Worm (Caenorhabditis elegans) whole organism, L3 larva: ENCODE results near the gene gst-12.

Source experiments
- ZK546.5 ChIP-seq: sonication (generic microtip); optimal IDR thresholded peaks from 2 replicates; lab custom pipeline; 2017; ENCODE audit warnings: missing biosample characterization, missing genetic modification characterization
- aly-2 ChIP-seq: fragments of 150-350 bp; optimal IDR thresholded peaks from 2 replicates; lab custom pipeline; 2014; ENCODE audit warnings: missing biosample characterization, missing genetic modification characterization
- ama-1 ChIP-seq: fragments of 150-350 bp; optimal IDR thresholded peaks from 2 replicates; lab custom pipeline; 2018
- ceh-16 ChIP-seq: sonication (generic microtip); optimal IDR thresholded peaks from 2 replicates; lab custom pipeline; 2017; ENCODE audit warnings: missing biosample characterization, missing genetic modification characterization
- ceh-28 ChIP-seq: fragments of 150-350 bp; optimal IDR thresholded peaks from 2 replicates; lab custom pipeline; 2014; ENCODE audit warnings: missing biosample characterization, missing genetic modification reagents, missing genetic modification characterization
- ceh-82 ChIP-seq: fragments of 150-350 bp; optimal IDR thresholded peaks from 2 replicates; lab custom pipeline; 2014; ENCODE audit warnings: missing biosample characterization, missing genetic modification characterization
- ceh-9 ChIP-seq: sonication (generic microtip); optimal IDR thresholded peaks from 2 replicates; lab custom pipeline; 2018; ENCODE audit warnings: missing biosample characterization, missing genetic modification characterization
- egl-27 ChIP-seq: sonication (generic microtip); optimal IDR thresholded peaks from 4 replicates; lab custom pipeline; 2017; ENCODE audit warnings: missing biosample characterization, missing genetic modification reagents, missing genetic modification characterization
- egl-5 ChIP-seq: fragments of 150-350 bp; optimal IDR thresholded peaks from 2 replicates; lab custom pipeline; 2017; ENCODE audit warnings: missing biosample characterization, missing genetic modification reagents, missing genetic modification characterization, inconsistent platforms
- elt-2 ChIP-seq: sonication (generic microtip); optimal IDR thresholded peaks from 2 replicates; lab custom pipeline; 2016; ENCODE audit warnings: missing genetic modification reagents, mild to moderate bottlenecking, missing genetic modification characterization, missing compliant biosample characterization
- elt-3 ChIP-seq, 3 experiments: fragments of 150-350 bp in 1 of 3; sonication (generic microtip) in 2 of 3; optimal IDR thresholded peaks; 2 replicates in 2 of 3; 4 replicates in 1 of 3; lab custom pipeline; 2014 to 2017; ENCODE audit warnings: missing biosample characterization in 3 of 3, missing genetic modification characterization in 3 of 3
- eor-1 ChIP-seq, 2 experiments: fragments of 150-350 bp; optimal IDR thresholded peaks; 2 replicates each; lab custom pipeline; 2014 to 2018; ENCODE audit warnings: missing biosample characterization in 2 of 2, missing genetic modification characterization in 2 of 2
- jun-1 ChIP-seq: fragments of 150-350 bp; optimal IDR thresholded peaks from 2 replicates; lab custom pipeline; 2014; ENCODE audit warnings: missing biosample characterization, missing genetic modification reagents, missing genetic modification characterization
- lin-15B ChIP-seq: fragments of 150-350 bp; optimal IDR thresholded peaks from 2 replicates; lab custom pipeline; 2014; ENCODE audit warnings: missing biosample characterization, missing genetic modification characterization
- lsy-12 ChIP-seq: sonication (generic microtip); optimal IDR thresholded peaks from 2 replicates; lab custom pipeline; 2016; ENCODE audit warnings: mild to moderate bottlenecking, missing genetic modification characterization, missing compliant biosample characterization
- mdl-1 ChIP-seq: fragments of 150-350 bp; optimal IDR thresholded peaks from 2 replicates; lab custom pipeline; 2014; ENCODE audit warnings: missing biosample characterization, missing genetic modification characterization
- nfya-1 ChIP-seq: sonication (generic microtip); optimal IDR thresholded peaks from 2 replicates; lab custom pipeline; 2017; ENCODE audit warnings: missing genetic modification characterization, mild to moderate bottlenecking, missing compliant biosample characterization, antibody characterized with exemption, moderate library complexity; ENCODE audit not compliant: insufficient read depth
- nhr-11 ChIP-seq: fragments of 150-350 bp; optimal IDR thresholded peaks from 2 replicates; lab custom pipeline; 2014; ENCODE audit warnings: missing biosample characterization, missing genetic modification characterization
- nhr-23 ChIP-seq: fragments of 150-350 bp; optimal IDR thresholded peaks from 2 replicates; lab custom pipeline; 2014; ENCODE audit warnings: missing biosample characterization, missing genetic modification reagents, missing genetic modification characterization
- nhr-25 ChIP-seq: sonication (generic microtip); optimal IDR thresholded peaks from 2 replicates; lab custom pipeline; 2017; ENCODE audit warnings: missing biosample characterization, missing genetic modification characterization
- nhr-67 ChIP-seq: fragments of 150-350 bp; optimal IDR thresholded peaks from 2 replicates; lab custom pipeline; 2014; ENCODE audit warnings: missing biosample characterization, missing genetic modification characterization
- nhr-76 ChIP-seq: fragments of 150-350 bp; sonication (generic microtip); optimal IDR thresholded peaks from 5 replicates; lab custom pipeline; 2014; ENCODE audit warnings: missing biosample characterization, missing genetic modification characterization
- pha-4 ChIP-seq: fragments of 150-350 bp; optimal IDR thresholded peaks from 2 replicates; lab custom pipeline; 2014; ENCODE audit warnings: missing biosample characterization, missing genetic modification reagents, missing genetic modification characterization
- skn-1 ChIP-seq: fragments of 150-350 bp; optimal IDR thresholded peaks from 2 replicates; lab custom pipeline; 2014; ENCODE audit warnings: missing biosample characterization, missing genetic modification characterization
- snpc-4 ChIP-seq: fragments of 150-350 bp; optimal IDR thresholded peaks from 2 replicates; lab custom pipeline; 2014; ENCODE audit warnings: missing biosample characterization, missing genetic modification characterization
- unc-39 ChIP-seq: sonication (generic microtip); optimal IDR thresholded peaks from 4 replicates; lab custom pipeline; 2017; ENCODE audit warnings: missing biosample characterization, missing genetic modification characterization
- zag-1 ChIP-seq: fragments of 150-350 bp; optimal IDR thresholded peaks from 2 replicates; lab custom pipeline; 2014; ENCODE audit warnings: missing biosample characterization, missing genetic modification characterization
- ztf-11 ChIP-seq: fragments of 150-350 bp; optimal IDR thresholded peaks from 2 replicates; lab custom pipeline; 2014; ENCODE audit warnings: missing biosample characterization, missing genetic modification characterization
- ztf-4 ChIP-seq: fragments of 150-350 bp; optimal IDR thresholded peaks from 2 replicates; lab custom pipeline; 2014; ENCODE audit warnings: missing biosample characterization, missing genetic modification characterization

gst-12 gene

DNA sequence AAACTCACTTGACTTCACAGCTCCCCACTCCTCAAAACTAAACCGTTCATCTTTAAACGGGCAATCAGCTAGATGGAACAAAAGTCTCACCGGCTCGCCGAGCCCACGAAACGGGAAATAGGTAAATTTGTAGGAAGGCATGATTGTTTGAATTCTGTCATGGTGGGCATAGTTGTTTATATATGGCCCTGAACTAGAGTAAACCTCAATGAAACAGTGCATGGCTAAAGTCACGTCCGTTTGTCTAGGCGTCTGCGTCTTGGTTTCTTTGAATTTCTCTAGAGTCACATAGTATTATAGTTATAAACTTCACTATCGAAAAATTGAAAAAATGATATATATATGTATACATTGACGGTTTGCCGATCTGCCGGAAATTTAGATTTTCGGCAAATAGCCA lies 9.1 kb upstream of the gst-12 start, which contains the start of gene gst-19:
TSS of gene gst-19 (minus strand) at position 145 of the 400 bp plus-strand sequence.
- TF ChIP-seq pha-4 (tag; lab: Kevin White, UChicago) (peak; percentile 19), elt-3 (tag; optimal IDR thresholded peaks at IDR 0.05; lab: Kevin White, UChicago) (no peak)

DNA sequence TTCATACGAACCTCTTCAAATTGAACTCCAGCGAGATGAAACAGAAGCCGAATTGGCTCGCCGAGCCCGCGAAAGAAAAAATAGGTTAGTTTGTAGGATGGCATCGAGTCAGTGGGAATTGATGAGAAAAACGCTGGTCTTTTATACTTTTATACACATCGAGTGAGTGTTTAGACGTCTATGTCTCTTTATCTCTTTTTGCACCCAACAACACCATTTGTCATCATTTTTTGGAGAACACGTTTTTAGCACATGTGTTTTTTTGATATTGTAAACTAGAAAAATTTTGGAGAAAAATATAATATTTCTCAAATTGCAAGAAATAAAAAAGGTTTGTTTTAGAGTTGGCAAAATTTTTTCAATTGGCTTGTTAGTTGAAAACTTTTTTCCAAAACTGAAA lies 6.5 kb upstream of the gst-12 start, which contains the start of gene gst-16:
TSS of gene gst-16 (minus strand) at position 111 of the 400 bp plus-strand sequence.
- TF ChIP-seq snpc-4 (tag; lab: Kevin White, UChicago) (no peak), elt-2 (tag; lab: Kevin White, UChicago) (no peak), nhr-11 (tag; lab: Kevin White, UChicago) (no peak), skn-1 (tag; lab: Kevin White, UChicago) (peak; percentile 93)

DNA sequence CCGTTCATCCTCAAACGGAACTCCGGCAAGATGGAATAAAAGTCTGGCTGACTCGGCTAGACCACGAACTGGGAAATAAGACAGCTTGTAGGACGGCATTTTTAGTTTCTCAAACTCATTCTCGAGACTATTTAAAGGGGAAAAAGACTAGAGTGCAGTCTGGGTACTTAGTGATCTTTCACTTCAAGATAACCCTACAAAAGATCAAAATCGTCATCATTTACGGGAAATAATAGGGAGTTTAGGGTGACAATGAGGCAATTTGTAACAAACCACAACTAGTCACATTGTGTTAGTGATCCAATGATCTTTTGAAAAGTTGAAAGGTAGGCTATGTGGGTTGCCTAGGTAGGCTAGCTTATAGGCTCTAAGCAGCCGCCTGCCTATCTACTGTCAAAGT lies 1.9 kb downstream of the gst-12 start, which contains the start of gene gst-14:
TSS of gene gst-14 (minus strand) at position 101 of the 400 bp plus-strand sequence.
- TF ChIP-seq nhr-25 (tag; lab: Kevin White, UChicago) (no peak), jun-1 (tag; lab: Kevin White, UChicago) (no peak), lsy-12 (no peak), zag-1 (tag; lab: Kevin White, UChicago) (no peak), ztf-11 (tag; lab: Kevin White, UChicago) (no peak), ztf-4 (tag; lab: Kevin White, UChicago) (no peak), nhr-67 (tag; lab: Kevin White, UChicago) (no peak), aly-2 (tag; lab: Kevin White, UChicago) (no peak), ama-1 (no peak), ceh-16 (no peak), nfya-1 (tag; lab: Kevin White, UChicago) (no peak), elt-2 (tag; lab: Kevin White, UChicago) (no peak), ceh-9 (tag; lab: Kevin White, UChicago) (no peak), pha-4 (tag; lab: Kevin White, UChicago) (no peak), ZK546.5 (no peak), mdl-1 (tag; lab: Kevin White, UChicago) (no peak), lin-15B (tag; lab: Kevin White, UChicago) (no peak), egl-5 (tag; lab: Kevin White, UChicago) (no peak), nhr-23 (tag; lab: Kevin White, UChicago) (no peak), ceh-28 (tag; lab: Kevin White, UChicago) (no peak)

DNA sequence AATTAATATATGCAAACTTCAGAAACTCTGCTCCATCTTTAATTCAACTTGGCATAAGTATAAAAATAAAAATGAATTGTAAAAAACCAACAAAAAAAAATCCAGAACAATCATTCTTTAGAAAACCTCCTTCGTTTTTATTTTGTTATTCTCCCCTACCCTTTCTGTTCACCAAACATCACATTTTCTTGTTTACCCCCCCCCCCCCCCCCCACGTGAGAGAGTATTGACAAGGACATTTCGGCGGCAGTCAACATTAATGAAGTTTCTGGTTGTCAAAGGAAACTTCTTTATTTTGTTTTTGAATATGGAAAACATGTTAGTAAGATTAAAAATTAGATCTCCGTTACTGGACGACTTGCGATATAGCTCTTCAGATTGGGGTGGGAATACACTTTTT lies 3.3 kb downstream of the gst-12 start:
- TF ChIP-seq nhr-67 (tag; lab: Kevin White, UChicago) = no peak
- no peak for TF ChIP-seq ztf-11 (tag; lab: Kevin White, UChicago)
- TF ChIP-seq eor-1 (tag; optimal IDR thresholded peaks at IDR 0.05; lab: Kevin White, UChicago) = no peak
- no peak for TF ChIP-seq nhr-11 (tag; lab: Kevin White, UChicago)
- TF ChIP-seq pha-4 (tag; lab: Kevin White, UChicago) = peak; percentile 72
- TF ChIP-seq elt-3 (tag; optimal IDR thresholded peaks at IDR 0.05; lab: Kevin White, UChicago) = no peak
- TF ChIP-seq, all 47 proteins: peak for 1

DNA sequence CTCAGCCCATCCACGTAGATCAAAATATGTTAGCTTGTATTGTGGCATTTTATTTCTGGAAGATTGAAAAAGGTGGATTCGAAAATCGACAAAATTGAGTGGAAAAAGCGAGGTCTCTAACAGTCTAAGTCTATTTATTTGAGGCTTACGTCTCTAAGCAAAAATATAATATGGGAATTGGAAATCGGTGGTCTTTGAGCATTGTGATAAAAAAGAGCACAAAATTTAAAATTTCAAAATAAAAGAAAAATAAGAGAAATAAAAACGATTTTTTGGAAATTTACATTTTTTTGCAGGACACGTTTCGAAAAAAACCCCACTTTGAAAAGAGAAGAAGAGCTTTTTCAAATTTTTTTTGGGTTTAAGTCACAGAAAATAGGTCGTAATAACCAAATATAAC lies 4.8 kb downstream of the gst-12 start, which contains the start of gene gst-15:
TSS of gene gst-15 (minus strand) at position 101 of the 400 bp plus-strand sequence.
- TF ChIP-seq nfya-1 (tag; lab: Kevin White, UChicago) = no peak
- no peak for TF ChIP-seq mdl-1 (tag; lab: Kevin White, UChicago)
- TF ChIP-seq ZK546.5 = no peak
- TF ChIP-seq ceh-82 = no peak
- TF ChIP-seq nhr-76 (tag; lab: Kevin White, UChicago) = no peak
- no peak for TF ChIP-seq egl-27 (tag; lab: Kevin White, UChicago)
- TF ChIP-seq ama-1 = no peak
- TF ChIP-seq, all 47 proteins: peak for 0

DNA sequence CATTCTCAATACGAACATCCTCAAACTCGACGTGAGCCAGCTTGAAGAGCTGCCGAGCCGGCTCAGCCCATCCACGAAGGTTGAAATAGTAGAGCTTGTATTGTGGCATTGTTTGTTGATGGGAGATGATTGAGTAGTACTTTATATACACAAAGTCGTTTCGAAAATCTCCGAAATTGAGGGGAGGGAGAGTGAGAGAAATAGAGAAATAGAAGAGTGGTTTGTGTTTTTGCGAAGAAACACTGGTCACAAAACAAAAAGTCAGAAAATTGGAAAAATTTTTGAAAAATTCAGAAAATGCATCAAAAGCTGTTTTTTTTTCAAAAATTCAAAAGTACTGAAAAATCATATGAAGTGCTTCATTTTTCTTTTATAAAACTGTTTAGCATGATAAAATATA lies 6.7 kb downstream of the gst-12 start, which contains the start of gene gst-24:
TSS of gene gst-24 (minus strand) at position 181 of the 400 bp plus-strand sequence.
- TF ChIP-seq unc-39 (tag; lab: Kevin White, UChicago) (no peak), ceh-16 (no peak), pha-4 (tag; lab: Kevin White, UChicago) (peak; percentile 42), snpc-4 (tag; lab: Kevin White, UChicago) (no peak)
- TF ChIP-seq, all 47 proteins: peak for 1
